Fruit fly (Drosophila melanogaster) whole organism, adult: ENCODE data around the gene CG33630.

Source experiments
- CG12768 ChIP-seq: fragments of 200-800 bp; sonication (Bioruptor generic); optimal IDR thresholded peaks from 2 replicates; lab custom pipeline; 2017; ENCODE audit warnings: missing biosample characterization, missing genetic modification characterization, mild to moderate bottlenecking, moderate library complexity, missing genetic modification reagents
- CG33017 ChIP-seq: fragments of 200-800 bp; sonication (Bioruptor generic); optimal IDR thresholded peaks from 2 replicates; lab custom pipeline; 2018; ENCODE audit warnings: missing biosample characterization, mild to moderate bottlenecking, missing genetic modification characterization, moderate library complexity
- Hr96 ChIP-seq: fragments of 200-800 bp; sonication (Bioruptor generic); optimal IDR thresholded peaks from 2 replicates; lab custom pipeline; 2016; ENCODE audit warnings: missing biosample characterization, missing genetic modification characterization
- bab1 ChIP-seq: fragments of 200-800 bp; sonication (Bioruptor generic); optimal IDR thresholded peaks from 3 replicates; lab custom pipeline; 2019; ENCODE audit warnings: missing biosample characterization, mild to moderate bottlenecking, missing genetic modification characterization, moderate library complexity
- cic ChIP-seq: fragments of 200-800 bp; sonication (Bioruptor generic); optimal IDR thresholded peaks from 2 replicates; lab custom pipeline; 2017; ENCODE audit warnings: missing biosample characterization, mild to moderate bottlenecking, missing genetic modification characterization, moderate library complexity
- tj ChIP-seq: fragments of 200-800 bp; sonication (Bioruptor generic); optimal IDR thresholded peaks from 3 replicates; lab custom pipeline; 2017; ENCODE audit warnings: missing biosample characterization, mild to moderate bottlenecking, missing genetic modification characterization, moderate library complexity
- toe ChIP-seq: fragments of 200-800 bp; sonication (Bioruptor generic); optimal IDR thresholded peaks from 2 replicates; lab custom pipeline; 2016; ENCODE audit warnings: missing biosample characterization, missing genetic modification characterization

DNA sequence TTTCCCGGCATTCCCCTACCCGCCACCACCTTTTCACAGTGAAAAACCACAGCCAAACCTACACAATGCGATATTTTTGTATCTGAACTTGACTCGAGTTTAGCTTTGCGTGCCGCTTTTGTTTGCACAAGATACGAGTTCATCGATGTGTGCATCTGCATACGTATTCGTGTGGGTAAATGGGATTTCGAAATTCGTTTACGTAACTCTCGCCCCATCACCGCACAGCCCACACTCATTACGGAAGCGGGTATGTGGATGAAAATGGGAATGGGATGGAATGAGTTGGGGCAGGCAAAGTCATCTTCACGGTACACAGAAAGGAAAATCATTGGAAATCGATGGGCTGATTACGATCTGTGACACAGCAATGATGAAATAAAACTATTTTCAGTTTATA lies 23.8 kb downstream of the CG33630 start:
- TF ChIP-seq CG33017 (tag; lab: Kevin White, UChicago) (no peak), Hr96 (no peak), tj (no peak), bab1 (no peak), cic (GFP tag; lab: Kevin White, UChicago) (peak; percentile 50), toe (peak; percentile 43), CG12768 (GFP tag; lab: Kevin White, UChicago) (no peak)
